Fruit fly (Drosophila melanogaster) whole organism, embryonic: Measurements from ENCODE around the gene CG43815.

ENCODE experiments used
- Bdp1 ChIP-seq: fragments of 200-800 bp; sonication (Bioruptor generic); optimal IDR thresholded peaks from 3 replicates; lab custom pipeline; 2016; ENCODE audit warnings: missing biosample characterization, missing genetic modification characterization
- CG10209 ChIP-seq: fragments of 200-800 bp; sonication (Bioruptor generic); optimal IDR thresholded peaks from 3 replicates; lab custom pipeline; 2017; ENCODE audit warnings: missing biosample characterization, mild to moderate bottlenecking, missing genetic modification characterization, missing genetic modification reagents
- CG10959 ChIP-seq: fragments of 200-800 bp; sonication (Bioruptor generic); IDR thresholded peaks from 2 replicates; pipeline ENCODE4 v1.3.6; 2022; ENCODE audit warnings: missing biosample characterization, missing genetic modification characterization
- CG12744 ChIP-seq: fragments of 200-800 bp; sonication (Bioruptor generic); optimal IDR thresholded peaks from 2 replicates; lab custom pipeline; 2016; ENCODE audit warnings: missing biosample characterization, missing genetic modification characterization
- CG14860 ChIP-seq: fragments of 200-800 bp; sonication (Bioruptor generic); IDR thresholded peaks from 3 replicates; pipeline ENCODE4 v1.3.6; 2022; ENCODE audit warnings: missing biosample characterization, missing genetic modification characterization; ENCODE audit not compliant: partially characterized antibody
- CG15269 ChIP-seq: fragments of 200-800 bp; sonication (Bioruptor generic); optimal IDR thresholded peaks from 2 replicates; lab custom pipeline; 2018; ENCODE audit warnings: missing biosample characterization, mild to moderate bottlenecking, missing genetic modification characterization, moderate library complexity
- CG15601 ChIP-seq: fragments of 200-800 bp; sonication (Bioruptor generic); optimal IDR thresholded peaks from 3 replicates; lab custom pipeline; 2019; ENCODE audit warnings: missing biosample characterization, mild to moderate bottlenecking, missing genetic modification characterization, moderate library complexity
- CG16863 ChIP-seq: fragments of 200-800 bp; sonication (Bioruptor generic); optimal IDR thresholded peaks from 3 replicates; lab custom pipeline; 2016; ENCODE audit warnings: missing biosample characterization, missing genetic modification characterization
- CG17361 ChIP-seq: fragments of 200-800 bp; sonication (Bioruptor generic); IDR thresholded peaks from 3 replicates; pipeline ENCODE4 v1.3.6; 2022; ENCODE audit warnings: missing biosample characterization, missing genetic modification characterization
- CG2202 ChIP-seq: fragments of 200-800 bp; sonication (Bioruptor generic); optimal IDR thresholded peaks from 2 replicates; lab custom pipeline; 2018; ENCODE audit warnings: missing biosample characterization, mild to moderate bottlenecking, missing genetic modification characterization
- CG2678 ChIP-seq: fragments of 200-800 bp; sonication (Bioruptor generic); optimal IDR thresholded peaks from 3 replicates; lab custom pipeline; 2019; ENCODE audit warnings: missing biosample characterization, mild to moderate bottlenecking, missing genetic modification characterization, moderate library complexity
- CG2712 ChIP-seq: fragments of 200-800 bp; optimal IDR thresholded peaks from 3 replicates; lab custom pipeline; 2019; ENCODE audit warnings: missing biosample characterization, mild to moderate bottlenecking, missing genetic modification characterization, moderate library complexity
- CG32532 ChIP-seq: fragments of 200-800 bp; sonication (Bioruptor generic); IDR thresholded peaks from 2 replicates; pipeline ENCODE4 v1.3.6; 2022; ENCODE audit warnings: missing biosample characterization, missing genetic modification characterization
- CG6272 ChIP-seq: fragments of 200-800 bp; sonication (Bioruptor generic); IDR thresholded peaks from 2 replicates; pipeline ENCODE4 v1.3.6; 2022; ENCODE audit warnings: missing biosample characterization, missing genetic modification characterization
- CG6854 ChIP-seq: fragments of 200-800 bp; sonication (Bioruptor generic); optimal IDR thresholded peaks from 3 replicates; lab custom pipeline; 2017; ENCODE audit warnings: missing biosample characterization, mild to moderate bottlenecking, missing genetic modification characterization
- CG8388 ChIP-seq: fragments of 200-800 bp; sonication (Bioruptor generic); optimal IDR thresholded peaks from 2 replicates; lab custom pipeline; 2019; ENCODE audit warnings: missing biosample characterization, mild to moderate bottlenecking, missing genetic modification characterization, moderate library complexity
- CG9215 ChIP-seq: fragments of 200-800 bp; sonication (Bioruptor generic); IDR thresholded peaks from 2 replicates; pipeline ENCODE4 v1.3.6; 2022; ENCODE audit warnings: missing biosample characterization, missing genetic modification characterization
- CG9932 ChIP-seq: fragments of 200-800 bp; sonication (Bioruptor generic); IDR thresholded peaks from 2 replicates; pipeline ENCODE4 v1.3.6; 2022; ENCODE audit warnings: missing biosample characterization, missing genetic modification characterization
- CHES-1-like ChIP-seq: fragments of 200-800 bp; sonication (Bioruptor generic); optimal IDR thresholded peaks from 2 replicates; lab custom pipeline; 2016; ENCODE audit warnings: missing biosample characterization, missing genetic modification characterization
- CoRest ChIP-seq: fragments of 200-800 bp; sonication (Bioruptor generic); optimal IDR thresholded peaks from 3 replicates; lab custom pipeline; 2018; ENCODE audit warnings: missing biosample characterization, mild to moderate bottlenecking, missing genetic modification characterization, moderate library complexity
- Dp ChIP-seq: fragments of 200-800 bp; sonication (Bioruptor generic); optimal IDR thresholded peaks from 2 replicates; lab custom pipeline; 2018; ENCODE audit warnings: missing biosample characterization, mild to moderate bottlenecking, missing genetic modification characterization, moderate library complexity
- Dref ChIP-seq: fragments of 200-800 bp; sonication (Bioruptor generic); IDR thresholded peaks from 2 replicates; pipeline ENCODE4 v1.3.6; 2022; ENCODE audit warnings: missing biosample characterization, missing genetic modification characterization
- Ets97D ChIP-seq: fragments of 200-800 bp; sonication (Bioruptor generic); optimal IDR thresholded peaks from 3 replicates; lab custom pipeline; 2016; ENCODE audit warnings: missing biosample characterization, missing genetic modification characterization
- HLH4C ChIP-seq: fragments of 200-800 bp; sonication (Bioruptor generic); IDR thresholded peaks from 3 replicates; pipeline ENCODE4 v1.3.6; 2022; ENCODE audit warnings: missing biosample characterization, missing genetic modification characterization; ENCODE audit not compliant: partially characterized antibody
- Hand ChIP-seq: fragments of 200-800 bp; sonication (Bioruptor generic); optimal IDR thresholded peaks from 2 replicates; lab custom pipeline; 2017; ENCODE audit warnings: mild to moderate bottlenecking, missing biosample characterization, missing genetic modification reagents, missing genetic modification characterization
- HmgZ ChIP-seq: fragments of 200-800 bp; sonication (Bioruptor generic); optimal IDR thresholded peaks from 2 replicates; lab custom pipeline; 2018; ENCODE audit warnings: missing biosample characterization, mild to moderate bottlenecking, missing genetic modification characterization
- Lpt ChIP-seq: fragments of >200 bp; optimal IDR thresholded peaks from 2 replicates; lab custom pipeline; 2018; ENCODE audit warnings: missing biosample characterization, missing genetic modification characterization
- Mrtf ChIP-seq: fragments of 200-800 bp; sonication (Bioruptor generic); IDR thresholded peaks from 3 replicates; pipeline ENCODE4 v1.3.6; 2022; ENCODE audit warnings: missing biosample characterization, missing genetic modification characterization
- NC2α ChIP-seq: fragments of 200-800 bp; sonication (Bioruptor generic); optimal IDR thresholded peaks from 2 replicates; lab custom pipeline; 2016; ENCODE audit warnings: missing biosample characterization, missing genetic modification characterization
- PHDP ChIP-seq: fragments of 200-800 bp; sonication (Bioruptor generic); optimal IDR thresholded peaks from 3 replicates; lab custom pipeline; 2018; ENCODE audit warnings: missing biosample characterization, mild to moderate bottlenecking, missing genetic modification characterization, moderate library complexity
- Poxn ChIP-seq: fragments of 200-800 bp; sonication (Bioruptor generic); IDR thresholded peaks from 2 replicates; pipeline ENCODE4 v1.3.6; 2022; ENCODE audit warnings: missing biosample characterization, missing genetic modification characterization
- Ravus ChIP-seq: fragments of 200-800 bp; sonication (Bioruptor generic); IDR thresholded peaks from 2 replicates; pipeline ENCODE4 v1.3.6; 2022; ENCODE audit warnings: missing biosample characterization, missing genetic modification characterization
- az2 ChIP-seq: fragments of 200-800 bp; sonication (Bioruptor generic); optimal IDR thresholded peaks from 3 replicates; lab custom pipeline; 2016; ENCODE audit warnings: missing biosample characterization, missing genetic modification characterization
- bsh ChIP-seq, 2 experiments: fragments of 200-800 bp; sonication (Bioruptor generic); optimal IDR thresholded peaks; 2 replicates each; lab custom pipeline; 2017 to 2018; ENCODE audit warnings: mild to moderate bottlenecking in 2 of 2, missing biosample characterization in 2 of 2, missing genetic modification characterization in 2 of 2, moderate library complexity in 1 of 2
- caup ChIP-seq: fragments of 200-800 bp; sonication (Bioruptor generic); optimal IDR thresholded peaks from 3 replicates; lab custom pipeline; 2017; ENCODE audit warnings: missing biosample characterization, mild to moderate bottlenecking, missing genetic modification characterization, moderate library complexity; ENCODE audit not compliant: severe bottlenecking
- chif ChIP-seq, 2 experiments: fragments of 200-800 bp; sonication (Bioruptor generic); optimal IDR thresholded peaks; 3 replicates each; lab custom pipeline; 2016; ENCODE audit warnings: missing biosample characterization in 2 of 2, missing genetic modification characterization in 2 of 2
- ci ChIP-seq: fragments of 200-800 bp; sonication (Bioruptor generic); IDR thresholded peaks from 3 replicates; pipeline ENCODE4 v1.3.6; 2022; ENCODE audit warnings: missing biosample characterization, missing genetic modification characterization
- crol ChIP-seq: fragments of 200-800 bp; sonication (Bioruptor generic); IDR thresholded peaks from 2 replicates; pipeline ENCODE4 v1.3.6; 2022; ENCODE audit warnings: missing biosample characterization, missing genetic modification characterization
- ewg ChIP-seq: fragments of 200-800 bp; sonication (Bioruptor generic); optimal IDR thresholded peaks from 3 replicates; lab custom pipeline; 2017; ENCODE audit warnings: mild to moderate bottlenecking, missing biosample characterization, missing genetic modification reagents, missing genetic modification characterization
- grau ChIP-seq: fragments of 200-800 bp; optimal IDR thresholded peaks from 3 replicates; lab custom pipeline; 2019; ENCODE audit warnings: missing biosample characterization, mild to moderate bottlenecking, missing genetic modification characterization, moderate library complexity
- ham ChIP-seq: fragments of 200-800 bp; sonication (Bioruptor generic); IDR thresholded peaks from 2 replicates; pipeline ENCODE4 v1.3.6; 2022; ENCODE audit warnings: missing biosample characterization, missing genetic modification characterization
- inv ChIP-seq: fragments of 200-800 bp; sonication (Bioruptor generic); IDR thresholded peaks from 2 replicates; pipeline ENCODE4 v1.3.6; 2022; ENCODE audit warnings: missing biosample characterization, missing genetic modification characterization; ENCODE audit not compliant: partially characterized antibody
- lab ChIP-seq: fragments of 200-800 bp; sonication (Bioruptor generic); optimal IDR thresholded peaks from 3 replicates; lab custom pipeline; 2017; ENCODE audit warnings: missing biosample characterization, missing genetic modification characterization, mild to moderate bottlenecking, moderate library complexity, missing genetic modification reagents
- mam ChIP-seq: fragments of 200-800 bp; sonication (Bioruptor generic); optimal IDR thresholded peaks from 3 replicates; lab custom pipeline; 2016; ENCODE audit warnings: missing biosample characterization, missing genetic modification characterization
- nom ChIP-seq: fragments of 200-800 bp; sonication (Bioruptor generic); optimal IDR thresholded peaks from 2 replicates; lab custom pipeline; 2017; ENCODE audit warnings: missing biosample characterization, missing genetic modification characterization, mild to moderate bottlenecking, moderate library complexity, missing genetic modification reagents
- p53 ChIP-seq: fragments of 200-800 bp; sonication (Bioruptor generic); optimal IDR thresholded peaks from 2 replicates; lab custom pipeline; 2016; ENCODE audit warnings: missing biosample characterization, missing genetic modification characterization
- tx ChIP-seq: fragments of 200-800 bp; sonication (Bioruptor generic); optimal IDR thresholded peaks from 2 replicates; lab custom pipeline; 2016; ENCODE audit warnings: missing biosample characterization, missing genetic modification characterization
- unpg ChIP-seq: fragments of 200-800 bp; sonication (Bioruptor generic); optimal IDR thresholded peaks from 3 replicates; lab custom pipeline; 2018; ENCODE audit warnings: missing biosample characterization, mild to moderate bottlenecking, missing genetic modification characterization, moderate library complexity
- usp ChIP-seq: fragments of >200 bp; optimal IDR thresholded peaks from 2 replicates; lab custom pipeline; 2017; ENCODE audit warnings: missing biosample characterization, missing genetic modification characterization
- vfl ChIP-seq: fragments of 200-800 bp; sonication (Bioruptor generic); optimal IDR thresholded peaks from 2 replicates; lab custom pipeline; 2016; ENCODE audit warnings: missing biosample characterization, missing genetic modification characterization

Gene CG43815

DNA sequence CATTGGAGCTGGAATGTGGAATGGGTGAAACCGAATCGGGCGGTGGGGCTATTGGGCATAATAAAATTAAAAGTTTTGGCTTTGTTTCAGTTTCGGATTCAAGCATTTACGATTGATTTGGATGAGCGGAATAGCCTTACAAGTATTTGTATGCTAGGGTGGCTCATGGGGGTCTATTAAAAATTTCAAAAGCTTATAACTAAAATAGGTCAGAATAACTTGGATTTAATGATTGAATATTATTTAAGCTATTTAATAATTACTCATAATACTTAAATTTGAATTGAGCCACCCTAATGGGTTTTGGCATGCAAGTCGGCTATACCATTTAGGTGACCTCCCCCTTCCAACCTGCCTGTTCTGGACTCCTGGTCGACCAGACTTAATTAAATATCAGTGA lies 16.4 kb upstream of the CG43815 start (continued):
- peak; percentile 45 for TF ChIP-seq PHDP
- peak; percentile 23 for TF ChIP-seq CG2678 (tag; lab: Kevin White, UChicago)
- peak; percentile 46; the same call in 1 of the 3 replicates for TF ChIP-seq ci (GFP tag; lab: Robert Waterston, UW)

dm6 chr2L:3562435-3562834 lies 13.6 kb upstream of the CG43815 start:
- TF ChIP-seq CG12744 (GFP tag; lab: Kevin White, UChicago) (no peak), lab (GFP tag; lab: Kevin White, UChicago) (no peak), CG9215 (no peak), Dref (no peak), bsh (GFP tag; optimal IDR thresholded peaks at IDR 0.05; lab: Kevin White, UChicago) (peak in 1 of 2 experiments; percentile 3), CG17361 (GFP tag; lab: Robert Waterston, UW) (peak; percentile 57; the same call in 1 of the 3 replicates), Ets97D (no peak), crol (GFP tag; lab: Robert Waterston, UW) (no peak), tx (no peak), CG14860 (GFP tag; lab: Robert Waterston, UW) (no peak), CHES-1-like (no peak), Mrtf (GFP tag; lab: Robert Waterston, UW) (no peak), CG8388 (GFP tag; lab: Kevin White, UChicago) (no peak)

- TF ChIP-seq Lpt (GFP tag; lab: Kevin White, UChicago) (no peak), CoRest (tag; lab: Kevin White, UChicago) (no peak), CG15269 (no peak), usp (GFP tag; lab: Kevin White, UChicago) (no peak), caup (no peak), mam (no peak), CG32532 (no peak), Poxn (no peak), HLH4C (no peak), ham (no peak), HmgZ (tag; lab: Kevin White, UChicago) (no peak), CG6854 (no peak), inv (GFP tag; lab: Robert Waterston, UW) (no peak), p53 (no peak), CG10209 (GFP tag; lab: Kevin White, UChicago) (no peak), vfl (GFP tag; lab: Kevin White, UChicago) (no peak), Dp (no peak), Hand (GFP tag; lab: Kevin White, UChicago) (no peak), CG10959 (GFP tag; lab: Robert Waterston, UW) (no peak)
Measured at dm6 chr2L:3564556-3564955, 11.5 kb upstream of the CG43815 start.

DNA sequence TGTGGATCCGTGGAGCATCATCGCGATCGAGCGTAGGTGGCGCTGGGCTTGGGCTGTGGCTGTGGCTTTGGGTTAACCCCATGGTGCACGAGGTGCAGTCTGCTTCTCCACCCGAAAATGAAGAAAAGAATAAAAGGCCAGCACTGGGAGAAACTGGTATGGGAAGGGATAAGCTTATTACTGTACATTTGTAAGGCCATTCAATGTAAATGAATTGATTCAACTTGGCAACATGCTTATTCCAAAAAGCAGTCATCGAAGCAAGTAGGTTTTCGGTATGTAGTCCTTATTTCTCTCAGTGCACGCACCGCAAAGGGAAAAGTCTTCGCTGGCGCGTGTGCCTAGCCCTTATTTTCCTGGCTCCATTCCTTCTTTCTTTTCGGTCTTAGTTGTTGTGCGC lies 9.5 kb upstream of the CG43815 start:
- TF ChIP-seq ewg (GFP tag; lab: Kevin White, UChicago) (peak; percentile 26), CG2712 (tag; lab: Kevin White, UChicago) (peak; percentile 75), chif (GFP tag; optimal IDR thresholded peaks at IDR 0.05; lab: Kevin White, UChicago) (peak; percentile 14 to 68), CG15601 (peak; percentile 52), CG6272 (GFP tag; lab: Robert Waterston, UW) (no peak), NC2α (peak; percentile 8), CG9932 (GFP tag; lab: Robert Waterston, UW) (no peak), Ravus (GFP tag; lab: Robert Waterston, UW) (no peak), az2 (peak; percentile 17), Bdp1 (peak; percentile 22), nom (peak; percentile 4), CG16863 (GFP tag; lab: Kevin White, UChicago) (peak; percentile 17), CG2202 (tag; lab: Kevin White, UChicago) (peak; percentile 51), unpg (GFP tag; lab: Kevin White, UChicago) (peak; percentile 47), grau (tag; lab: Kevin White, UChicago) (peak; percentile 24)
